Fruit fly (Drosophila melanogaster) whole organism, embryonic: Measurements from ENCODE around the gene CG12945.

ENCODE experiments used
- Abd-B ChIP-seq: fragments of 200-800 bp; sonication (Bioruptor generic); optimal IDR thresholded peaks from 2 replicates; lab custom pipeline; 2018; ENCODE audit warnings: missing biosample characterization, mild to moderate bottlenecking, missing genetic modification characterization, moderate library complexity
- Aef1 ChIP-seq: fragments of 200-800 bp; sonication (Bioruptor generic); IDR thresholded peaks from 3 replicates; pipeline ENCODE4 v1.3.6; 2022; ENCODE audit warnings: missing biosample characterization, missing genetic modification characterization
- CG10267 ChIP-seq: fragments of 200-800 bp; sonication (Bioruptor generic); optimal IDR thresholded peaks from 2 replicates; lab custom pipeline; 2018; ENCODE audit warnings: missing biosample characterization, mild to moderate bottlenecking, missing genetic modification characterization, moderate library complexity
- CG11247 ChIP-seq: fragments of 200-800 bp; sonication (Bioruptor generic); IDR thresholded peaks from 2 replicates; pipeline ENCODE4 v1.3.6; 2022; ENCODE audit warnings: missing biosample characterization, missing genetic modification characterization
- CG12942 ChIP-seq: fragments of 200-800 bp; sonication (Bioruptor generic); optimal IDR thresholded peaks from 3 replicates; lab custom pipeline; 2016; ENCODE audit warnings: missing biosample characterization, missing genetic modification characterization
- CG15601 ChIP-seq: fragments of 200-800 bp; sonication (Bioruptor generic); optimal IDR thresholded peaks from 3 replicates; lab custom pipeline; 2019; ENCODE audit warnings: missing biosample characterization, mild to moderate bottlenecking, missing genetic modification characterization, moderate library complexity
- CG16815 ChIP-seq: fragments of 200-800 bp; sonication (Bioruptor generic); optimal IDR thresholded peaks from 3 replicates; lab custom pipeline; 2017; ENCODE audit warnings: missing biosample characterization, mild to moderate bottlenecking, missing genetic modification characterization
- CG17186 ChIP-seq: fragments of 200-800 bp; sonication (Bioruptor generic); optimal IDR thresholded peaks from 3 replicates; lab custom pipeline; 2017; ENCODE audit warnings: missing biosample characterization, missing genetic modification reagents, missing genetic modification characterization
- CG17802 ChIP-seq: fragments of 200-800 bp; sonication (Bioruptor generic); optimal IDR thresholded peaks from 2 replicates; lab custom pipeline; 2018; ENCODE audit warnings: missing biosample characterization, mild to moderate bottlenecking, missing genetic modification characterization, moderate library complexity
- CG1832 ChIP-seq: fragments of 200-800 bp; sonication (Bioruptor generic); optimal IDR thresholded peaks from 2 replicates; lab custom pipeline; 2017; ENCODE audit warnings: missing biosample characterization, mild to moderate bottlenecking, missing genetic modification characterization, inconsistent platforms
- CG2678 ChIP-seq: fragments of 200-800 bp; sonication (Bioruptor generic); optimal IDR thresholded peaks from 3 replicates; lab custom pipeline; 2019; ENCODE audit warnings: missing biosample characterization, mild to moderate bottlenecking, missing genetic modification characterization, moderate library complexity
- CG2712 ChIP-seq: fragments of 200-800 bp; optimal IDR thresholded peaks from 3 replicates; lab custom pipeline; 2019; ENCODE audit warnings: missing biosample characterization, mild to moderate bottlenecking, missing genetic modification characterization, moderate library complexity
- CG32532 ChIP-seq: fragments of 200-800 bp; sonication (Bioruptor generic); IDR thresholded peaks from 2 replicates; pipeline ENCODE4 v1.3.6; 2022; ENCODE audit warnings: missing biosample characterization, missing genetic modification characterization
- CG3847 ChIP-seq: fragments of 200-800 bp; sonication (Bioruptor generic); IDR thresholded peaks from 2 replicates; pipeline ENCODE4 v1.3.6; 2022; ENCODE audit warnings: missing biosample characterization, missing genetic modification characterization
- CG7357 ChIP-seq: fragments of 200-800 bp; sonication (Bioruptor generic); IDR thresholded peaks from 3 replicates; pipeline ENCODE4 v1.3.6; 2022; ENCODE audit warnings: missing biosample characterization, missing genetic modification characterization
- CG9437 ChIP-seq: fragments of 200-800 bp; sonication (Bioruptor generic); optimal IDR thresholded peaks from 2 replicates; lab custom pipeline; 2018; ENCODE audit warnings: missing biosample characterization, mild to moderate bottlenecking, missing genetic modification characterization
- CTCF ChIP-seq: fragments of 200-800 bp; sonication (Bioruptor generic); optimal IDR thresholded peaks from 2 replicates; lab custom pipeline; 2017; ENCODE audit warnings: missing biosample characterization, mild to moderate bottlenecking, missing genetic modification characterization, moderate library complexity
- CoRest ChIP-seq: fragments of 200-800 bp; sonication (Bioruptor generic); optimal IDR thresholded peaks from 3 replicates; lab custom pipeline; 2018; ENCODE audit warnings: missing biosample characterization, mild to moderate bottlenecking, missing genetic modification characterization, moderate library complexity
- Gsc ChIP-seq: fragments of 200-800 bp; sonication (Bioruptor generic); IDR thresholded peaks from 2 replicates; pipeline ENCODE4 v1.3.6; 2022; ENCODE audit warnings: missing biosample characterization, missing genetic modification characterization
- HLH54F ChIP-seq: fragments of 200-800 bp; sonication (Bioruptor generic); optimal IDR thresholded peaks from 3 replicates; lab custom pipeline; 2016; ENCODE audit warnings: missing biosample characterization, missing genetic modification characterization
- HmgD ChIP-seq: fragments of 200-800 bp; sonication (Bioruptor generic); optimal IDR thresholded peaks from 3 replicates; lab custom pipeline; 2016; ENCODE audit warnings: missing biosample characterization, missing genetic modification characterization
- Hmr ChIP-seq: fragments of 200-800 bp; sonication (Bioruptor generic); optimal IDR thresholded peaks from 3 replicates; lab custom pipeline; 2017; ENCODE audit warnings: mild to moderate bottlenecking, missing biosample characterization, missing genetic modification reagents, missing genetic modification characterization
- Hr3 ChIP-seq: fragments of 200-800 bp; sonication (Bioruptor generic); optimal IDR thresholded peaks from 3 replicates; lab custom pipeline; 2016; ENCODE audit warnings: missing biosample characterization, missing genetic modification characterization
- Med ChIP-seq: fragments of 200-800 bp; sonication (Bioruptor generic); peaks from one replicate; lab custom pipeline; 2016; ENCODE audit warnings: missing biosample characterization, missing genetic modification characterization, mild to moderate bottlenecking, inconsistent platforms, moderate library complexity
- NFAT ChIP-seq: fragments of 200-800 bp; sonication (Bioruptor generic); IDR thresholded peaks from 2 replicates; pipeline ENCODE4 v1.3.6; 2022; ENCODE audit warnings: missing biosample characterization, missing genetic modification characterization
- Oaz ChIP-seq: fragments of 200-800 bp; sonication (Bioruptor generic); IDR thresholded peaks from 2 replicates; pipeline ENCODE4 v1.3.6; 2022; ENCODE audit warnings: missing biosample characterization, missing genetic modification characterization
- Opbp ChIP-seq: fragments of 200-800 bp; sonication (Bioruptor generic); IDR thresholded peaks from 3 replicates; pipeline ENCODE4 v1.3.6; 2022; ENCODE audit warnings: missing biosample characterization, missing genetic modification characterization; ENCODE audit not compliant: partially characterized antibody
- Optix ChIP-seq: fragments of 200-800 bp; sonication (Bioruptor generic); IDR thresholded peaks from 3 replicates; pipeline ENCODE4 v1.3.6; 2022; ENCODE audit warnings: missing biosample characterization, missing genetic modification characterization
- PHDP ChIP-seq: fragments of 200-800 bp; sonication (Bioruptor generic); optimal IDR thresholded peaks from 3 replicates; lab custom pipeline; 2018; ENCODE audit warnings: missing biosample characterization, mild to moderate bottlenecking, missing genetic modification characterization, moderate library complexity
- Sox102F ChIP-seq: fragments of 200-800 bp; sonication (Bioruptor generic); optimal IDR thresholded peaks from 2 replicates; lab custom pipeline; 2018; ENCODE audit warnings: missing biosample characterization, mild to moderate bottlenecking, missing genetic modification characterization, moderate library complexity
- TFAM ChIP-seq: fragments of 200-800 bp; sonication (Bioruptor generic); optimal IDR thresholded peaks from 2 replicates; lab custom pipeline; 2017; ENCODE audit warnings: missing biosample characterization, missing genetic modification characterization, inconsistent platforms
- Trl ChIP-seq, 3 experiments: fragments of >200 bp in 2 of 3; fragments of 200-800 bp in 1 of 3; sonication (Bioruptor generic) in 1 of 3; optimal IDR thresholded peaks; 2 replicates in 1 of 3; 3 replicates in 2 of 3; lab custom pipeline; 2016 to 2017; ENCODE audit warnings: missing biosample characterization in 1 of 3, missing genetic modification characterization in 1 of 3
- dpn ChIP-seq, 2 experiments: fragments of 200-800 bp; sonication (Bioruptor generic); optimal IDR thresholded peaks; 3 replicates each; lab custom pipeline; 2016; ENCODE audit warnings: missing biosample characterization in 2 of 2, missing genetic modification characterization in 2 of 2
- emc ChIP-seq: fragments of 200-800 bp; sonication (Bioruptor generic); optimal IDR thresholded peaks from 2 replicates; lab custom pipeline; 2016; ENCODE audit warnings: missing biosample characterization, missing genetic modification characterization
- en ChIP-seq: fragments of 200-800 bp; sonication (Bioruptor generic); optimal IDR thresholded peaks from 2 replicates; lab custom pipeline; 2016; ENCODE audit warnings: missing biosample characterization, missing genetic modification characterization
- fd64A ChIP-seq: fragments of 200-800 bp; sonication (Bioruptor generic); optimal IDR thresholded peaks from 3 replicates; lab custom pipeline; 2018; ENCODE audit warnings: missing biosample characterization, mild to moderate bottlenecking, missing genetic modification characterization
- gsb-n ChIP-seq: fragments of 200-800 bp; sonication (Bioruptor generic); optimal IDR thresholded peaks from 3 replicates; lab custom pipeline; 2018; ENCODE audit warnings: missing biosample characterization, mild to moderate bottlenecking, missing genetic modification characterization
- insv ChIP-seq, 2 experiments: fragments of 200-800 bp; sonication (Bioruptor generic); optimal IDR thresholded peaks; 3 replicates each; lab custom pipeline; 2016 to 2018; ENCODE audit warnings: missing biosample characterization in 2 of 2, missing genetic modification characterization in 2 of 2
- lilli ChIP-seq: fragments of 200-800 bp; sonication (Bioruptor generic); optimal IDR thresholded peaks from 3 replicates; lab custom pipeline; 2016; ENCODE audit warnings: missing biosample characterization, missing genetic modification characterization
- phol ChIP-seq: fragments of 200-800 bp; sonication (Bioruptor generic); optimal IDR thresholded peaks from 3 replicates; lab custom pipeline; 2018; ENCODE audit warnings: missing biosample characterization, mild to moderate bottlenecking, missing genetic modification characterization, moderate library complexity
- pros ChIP-seq: fragments of 200-800 bp; sonication (Bioruptor generic); optimal IDR thresholded peaks from 3 replicates; lab custom pipeline; 2019; ENCODE audit warnings: missing biosample characterization, mild to moderate bottlenecking, missing genetic modification characterization, moderate library complexity
- scrt ChIP-seq: fragments of 200-800 bp; sonication (Bioruptor generic); optimal IDR thresholded peaks from 2 replicates; lab custom pipeline; 2018; ENCODE audit warnings: missing biosample characterization, mild to moderate bottlenecking, missing genetic modification characterization, moderate library complexity
- sens-2 ChIP-seq: fragments of 200-800 bp; sonication (Bioruptor generic); IDR thresholded peaks from 2 replicates; pipeline ENCODE4 v1.3.6; 2022; ENCODE audit warnings: missing biosample characterization, missing genetic modification characterization
- sug ChIP-seq: fragments of 200-800 bp; optimal IDR thresholded peaks from 2 replicates; lab custom pipeline; 2019; ENCODE audit warnings: missing biosample characterization, mild to moderate bottlenecking, missing genetic modification characterization, moderate library complexity
- tll ChIP-seq, 2 experiments: fragments of 200-800 bp in 1 of 2; fragments of >200 bp in 1 of 2; sonication (Bioruptor generic) in 1 of 2; optimal IDR thresholded peaks; 2 replicates each; lab custom pipeline; 2017 to 2019; ENCODE audit warnings: missing biosample characterization in 2 of 2, missing genetic modification characterization in 2 of 2, mild to moderate bottlenecking in 1 of 2, moderate library complexity in 1 of 2
- tup ChIP-seq: fragments of 200-800 bp; sonication (Bioruptor generic); optimal IDR thresholded peaks from 2 replicates; lab custom pipeline; 2016; ENCODE audit warnings: missing biosample characterization, mild to moderate bottlenecking, missing genetic modification characterization, moderate library complexity
- tx ChIP-seq: fragments of 200-800 bp; sonication (Bioruptor generic); optimal IDR thresholded peaks from 2 replicates; lab custom pipeline; 2016; ENCODE audit warnings: missing biosample characterization, missing genetic modification characterization
- vvl ChIP-seq: fragments of 200-800 bp; sonication (Bioruptor generic); IDR thresholded peaks from 2 replicates; pipeline ENCODE4 v1.3.6; 2022; ENCODE audit warnings: missing biosample characterization, missing genetic modification characterization
- wdn ChIP-seq: fragments of 200-800 bp; sonication (Bioruptor generic); IDR thresholded peaks from 2 replicates; pipeline ENCODE4 v1.3.6; 2022; ENCODE audit warnings: missing biosample characterization, missing genetic modification characterization

Gene CG12945

dm6 chr3R:9800644-9801330 is 9.8 kb upstream of the CG12945 start, which contains the start of the genes CG9467 and CG8526 (continued):
- TF ChIP-seq tup (GFP tag; lab: Kevin White, UChicago) (peak; percentile 13), Opbp (GFP tag; lab: Robert Waterston, UW) (peak; percentile 35; the same call in 1 of the 3 replicates), sug (tag; lab: Kevin White, UChicago) (peak; percentile 100), sens-2 (GFP tag; lab: Robert Waterston, UW) (0 out of 2 replicates have a peak, but pooled peaks have one; percentile 9), tx (GFP tag; lab: Kevin White, UChicago) (peak; percentile 10), tll (GFP tag; optimal IDR thresholded peaks at IDR 0.05; lab: Kevin White, UChicago) (peak in 1 of 2 experiments; percentile 44), Aef1 (GFP tag; lab: Robert Waterston, UW) (peak; percentile 69), scrt (GFP tag; lab: Kevin White, UChicago) (no peak), dpn (GFP tag; optimal IDR thresholded peaks at IDR 0.05; lab: Kevin White, UChicago) (peak; percentile 52 to 71), vvl (GFP tag; lab: Robert Waterston, UW) (peak; percentile 65; the same call in 1 of the 2 replicates), NFAT (peak; percentile 64), insv (GFP tag; optimal IDR thresholded peaks at IDR 0.05; lab: Kevin White, UChicago) (peak in 1 of 2 experiments; percentile 37), CG16815 (GFP tag; lab: Kevin White, UChicago) (peak; percentile 60), HLH54F (GFP tag; lab: Kevin White, UChicago) (peak; percentile 30), lilli (GFP tag; lab: Kevin White, UChicago) (peak; percentile 75), Gsc (no peak), pros (GFP tag; lab: Kevin White, UChicago) (no peak), CG15601 (peak; percentile 65), CTCF (no peak), gsb-n (no peak), CG2678 (tag; lab: Kevin White, UChicago) (no peak), en (GFP tag; lab: Kevin White, UChicago) (no peak), Sox102F (GFP tag; lab: Kevin White, UChicago) (no peak), Trl (optimal IDR thresholded peaks at IDR 0.05; lab: Kevin White, UChicago) (no peak), Trl (GFP tag; optimal IDR thresholded peaks at IDR 0.05; lab: Kevin White, UChicago) (peak; percentile 28), Med (GFP tag; lab: Kevin White, UChicago) (peak; percentile 80), CG17186 (GFP tag; lab: Kevin White, UChicago) (peak; percentile 24), PHDP (tag; lab: Kevin White, UChicago) (peak; percentile 50), CG11247 (GFP tag; lab: Robert Waterston, UW) (0 out of 2 replicates have a peak, but pooled peaks have one; percentile 29), phol (tag; lab: Kevin White, UChicago) (peak; percentile 83), Optix (no peak), Abd-B (GFP tag; lab: Kevin White, UChicago) (peak; percentile 87), TFAM (GFP tag; lab: Kevin White, UChicago) (no peak), Hmr (GFP tag; lab: Kevin White, UChicago) (peak; percentile 74), emc (GFP tag; lab: Kevin White, UChicago) (no peak), CG32532 (GFP tag; lab: Robert Waterston, UW) (peak; percentile 69), CG3847 (GFP tag; lab: Robert Waterston, UW) (peak; percentile 77), CG7357 (peak; percentile 50; the same call in 1 of the 3 replicates), CoRest (peak; percentile 89), Oaz (GFP tag; lab: Robert Waterston, UW) (no peak), CG12942 (GFP tag; lab: Kevin White, UChicago) (peak; percentile 69), CG9437 (peak; percentile 50), CG2712 (tag; lab: Kevin White, UChicago) (peak; percentile 80), CG10267 (tag; lab: Kevin White, UChicago) (peak; percentile 70), Hr3 (GFP tag; lab: Kevin White, UChicago) (peak; percentile 74), CG17802 (tag; lab: Kevin White, UChicago) (no peak), wdn (GFP tag; lab: Robert Waterston, UW) (peak; percentile 11; the same call in 1 of the 2 replicates), fd64A (GFP tag; lab: Kevin White, UChicago) (no peak), CG1832 (GFP tag; lab: Kevin White, UChicago) (no peak), HmgD (GFP tag; lab: Kevin White, UChicago) (no peak)
